Worm (Caenorhabditis elegans): ENCODE measurements around the gene clec-60.

ce11 chrII:10504729-10505128 lies 23.1 kb upstream of the clec-60 start:
- TF ChIP-seq T22C8.4 (GFP tag; IDR thresholded peaks at IDR 0.05) (no peak), ztf-29 (GFP tag; IDR thresholded peaks at IDR 0.05) (no peak), cog-1 (tag; optimal IDR thresholded peaks at IDR 0.05) (no peak)

All from whole organism, midembryonic.